Fruit fly (Drosophila melanogaster): ENCODE results near the gene CG6793.
A peak's percentile ranks its signal among the peaks of the same experiment; 100 is the strongest.

CG6793 gene

dm6 chr3L:12002321-12003248 lies 39.6 kb upstream of the CG6793 start, which contains the start of the genes Pop2 and CG6928 (continued):
- TF ChIP-seq CG18476 (GFP tag; optimal IDR thresholded peaks at IDR 0.05), result peak; percentile 62
- TF ChIP-seq ind (GFP tag; optimal IDR thresholded peaks at IDR 0.05), result peak; percentile 80
- TF ChIP-seq emc (GFP tag; optimal IDR thresholded peaks at IDR 0.05), result peak; percentile 72
- no peak for TF ChIP-seq prd (optimal IDR thresholded peaks at IDR 0.05)
- peak; percentile 80 for TF ChIP-seq prd (GFP tag; IDR thresholded peaks at IDR 0.05)
- TF ChIP-seq bab2 (GFP tag; optimal IDR thresholded peaks at IDR 0.05), result peak; percentile 86
- no peak for TF ChIP-seq Hey (tag; optimal IDR thresholded peaks at IDR 0.05)
- TF ChIP-seq CG17829 (tag; optimal IDR thresholded peaks at IDR 0.05), result peak; percentile 58
- no peak for TF ChIP-seq D (optimal IDR thresholded peaks at IDR 0.05)
- TF ChIP-seq D (GFP tag; optimal IDR thresholded peaks at IDR 0.05), result no peak
- TF ChIP-seq CG6813 (GFP tag; optimal IDR thresholded peaks at IDR 0.05), result no peak
- no peak for TF ChIP-seq CG6175 (GFP tag; IDR thresholded peaks at IDR 0.05)
- peak; percentile 68 for TF ChIP-seq Atf-2 (GFP tag; optimal IDR thresholded peaks at IDR 0.05)
- TF ChIP-seq CG8944 (GFP tag; optimal IDR thresholded peaks at IDR 0.05), result peak; percentile 87
- TF ChIP-seq Fer3 (tag; optimal IDR thresholded peaks at IDR 0.05), result peak; percentile 22
- peak; percentile 49 for TF ChIP-seq CG12104 (GFP tag; optimal IDR thresholded peaks at IDR 0.05)
- peak; percentile 0 for TF ChIP-seq Spps (tag; optimal IDR thresholded peaks at IDR 0.05)
- peak; percentile 92 for TF ChIP-seq sna (GFP tag; IDR thresholded peaks at IDR 0.05; ENCODE audit: partially characterized antibody)
- TF ChIP-seq lmd (GFP tag; IDR thresholded peaks at IDR 0.05), result peak; percentile 71
- no peak; the same call in 1 of the 2 replicates for TF ChIP-seq CG32767 (GFP tag; IDR thresholded peaks at IDR 0.05)
- peak; percentile 95 for TF ChIP-seq Dll (GFP tag; IDR thresholded peaks at IDR 0.05; ENCODE audit: partially characterized antibody)
- peak; percentile 56 for TF ChIP-seq slou (GFP tag; optimal IDR thresholded peaks at IDR 0.05)
- TF ChIP-seq CG16863 (GFP tag; optimal IDR thresholded peaks at IDR 0.05), result peak; percentile 66
- peak; percentile 93 for TF ChIP-seq BEAF-32 (GFP tag; optimal IDR thresholded peaks at IDR 0.05)
- no peak for TF ChIP-seq sc (optimal IDR thresholded peaks at IDR 0.05)
- TF ChIP-seq sc (GFP tag; optimal IDR thresholded peaks at IDR 0.05), result no peak
- TF ChIP-seq Myb (GFP tag; optimal IDR thresholded peaks at IDR 0.05), result peak; percentile 83
- TF ChIP-seq Scr (GFP tag; IDR thresholded peaks at IDR 0.05; ENCODE audit: partially characterized antibody), result peak; percentile 89
- TF ChIP-seq Lim3 (GFP tag; IDR thresholded peaks at IDR 0.05), result 0 out of 2 replicates have a peak, but pooled peaks have one; percentile 15
- TF ChIP-seq CG1603 (tag; optimal IDR thresholded peaks at IDR 0.05), result peak; percentile 35
- no peak for TF ChIP-seq Hr78 (GFP tag; optimal IDR thresholded peaks at IDR 0.05)
- peak; percentile 87 for TF ChIP-seq sob (GFP tag; IDR thresholded peaks at IDR 0.05)
- peak; percentile 67; the same call in 2 of the 3 replicates for TF ChIP-seq CG11560 (tag; IDR thresholded peaks at IDR 0.05)
- TF ChIP-seq CG8765 (GFP tag; IDR thresholded peaks at IDR 0.05), result peak; percentile 48; the same call in 1 of the 2 replicates
- TF ChIP-seq CG12391 (tag; optimal IDR thresholded peaks at IDR 0.05), result peak; percentile 79
- peak; percentile 78 for TF ChIP-seq CG8388 (GFP tag; optimal IDR thresholded peaks at IDR 0.05)
- peak; percentile 72 for TF ChIP-seq CG13775 (GFP tag; optimal IDR thresholded peaks at IDR 0.05)
- TF ChIP-seq h (optimal IDR thresholded peaks at IDR 0.05), result no peak
- TF ChIP-seq CG1647 (GFP tag; optimal IDR thresholded peaks at IDR 0.05), result peak; percentile 76
- no peak for TF ChIP-seq Elba2 (GFP tag; optimal IDR thresholded peaks at IDR 0.05)
- peak; percentile 45 for TF ChIP-seq gfzf (GFP tag; optimal IDR thresholded peaks at IDR 0.05)
- TF ChIP-seq bsh (GFP tag; optimal IDR thresholded peaks at IDR 0.05), result peak in 1 of 2 experiments; percentile 39
- 0 out of 2 replicates have a peak, but pooled peaks have one; percentile 29 for TF ChIP-seq danr (GFP tag; IDR thresholded peaks at IDR 0.05)
- TF ChIP-seq CoRest (tag; optimal IDR thresholded peaks at IDR 0.05), result peak; percentile 81
- TF ChIP-seq exex (tag; optimal IDR thresholded peaks at IDR 0.05), result no peak
- peak; percentile 74 for TF ChIP-seq CG10654 (GFP tag; optimal IDR thresholded peaks at IDR 0.05)
- 0 out of 3 replicates have a peak, but pooled peaks have one; percentile 42 for TF ChIP-seq CG11695 (GFP tag; IDR thresholded peaks at IDR 0.05)
- TF ChIP-seq CG14441 (GFP tag; IDR thresholded peaks at IDR 0.05), result peak; percentile 66
